Worm (Caenorhabditis elegans) whole organism, L3 larva: ENCODE results near the gene natb-1.

Source experiments
- R02D3.7 ChIP-seq: fragments of 150-350 bp; optimal IDR thresholded peaks from 2 replicates; lab custom pipeline; 2014; ENCODE audit warnings: missing biosample characterization, missing genetic modification characterization
- ZK546.5 ChIP-seq: sonication (generic microtip); optimal IDR thresholded peaks from 2 replicates; lab custom pipeline; 2017; ENCODE audit warnings: missing biosample characterization, missing genetic modification characterization
- aly-2 ChIP-seq: fragments of 150-350 bp; optimal IDR thresholded peaks from 2 replicates; lab custom pipeline; 2014; ENCODE audit warnings: missing biosample characterization, missing genetic modification characterization
- ama-1 ChIP-seq: fragments of 150-350 bp; optimal IDR thresholded peaks from 2 replicates; lab custom pipeline; 2018
- ceh-16 ChIP-seq: sonication (generic microtip); optimal IDR thresholded peaks from 2 replicates; lab custom pipeline; 2017; ENCODE audit warnings: missing biosample characterization, missing genetic modification characterization
- ceh-9 ChIP-seq: sonication (generic microtip); optimal IDR thresholded peaks from 2 replicates; lab custom pipeline; 2018; ENCODE audit warnings: missing biosample characterization, missing genetic modification characterization
- daf-12 ChIP-seq: fragments of 150-350 bp; optimal IDR thresholded peaks from 2 replicates; lab custom pipeline; 2014; ENCODE audit warnings: missing biosample characterization, missing genetic modification reagents, missing genetic modification characterization
- egl-27 ChIP-seq: sonication (generic microtip); optimal IDR thresholded peaks from 4 replicates; lab custom pipeline; 2017; ENCODE audit warnings: missing biosample characterization, missing genetic modification reagents, missing genetic modification characterization
- egl-5 ChIP-seq: fragments of 150-350 bp; optimal IDR thresholded peaks from 2 replicates; lab custom pipeline; 2017; ENCODE audit warnings: missing biosample characterization, missing genetic modification reagents, missing genetic modification characterization, inconsistent platforms
- elt-1 ChIP-seq: fragments of 150-350 bp; optimal IDR thresholded peaks from 2 replicates; lab custom pipeline; 2014; ENCODE audit warnings: missing biosample characterization, missing genetic modification characterization
- elt-2 ChIP-seq: sonication (generic microtip); optimal IDR thresholded peaks from 2 replicates; lab custom pipeline; 2016; ENCODE audit warnings: missing genetic modification reagents, mild to moderate bottlenecking, missing genetic modification characterization, missing compliant biosample characterization
- elt-3 ChIP-seq, 3 experiments: fragments of 150-350 bp in 1 of 3; sonication (generic microtip) in 2 of 3; optimal IDR thresholded peaks; 2 replicates in 2 of 3; 4 replicates in 1 of 3; lab custom pipeline; 2014 to 2017; ENCODE audit warnings: missing biosample characterization in 3 of 3, missing genetic modification characterization in 3 of 3
- fkh-2 ChIP-seq: fragments of 150-350 bp; optimal IDR thresholded peaks from 2 replicates; lab custom pipeline; 2014; ENCODE audit warnings: missing biosample characterization, missing genetic modification reagents, missing genetic modification characterization
- fos-1 ChIP-seq: fragments of 150-350 bp; optimal IDR thresholded peaks from 2 replicates; lab custom pipeline; 2014; ENCODE audit warnings: missing biosample characterization, missing genetic modification characterization
- hmg-11 ChIP-seq: sonication (generic microtip); optimal IDR thresholded peaks from 2 replicates; lab custom pipeline; 2016; ENCODE audit warnings: missing genetic modification characterization, missing compliant biosample characterization
- jun-1 ChIP-seq: fragments of 150-350 bp; optimal IDR thresholded peaks from 2 replicates; lab custom pipeline; 2014; ENCODE audit warnings: missing biosample characterization, missing genetic modification reagents, missing genetic modification characterization
- lin-15B ChIP-seq: fragments of 150-350 bp; optimal IDR thresholded peaks from 2 replicates; lab custom pipeline; 2014; ENCODE audit warnings: missing biosample characterization, missing genetic modification characterization
- lin-39 ChIP-seq: fragments of 150-350 bp; optimal IDR thresholded peaks from 2 replicates; lab custom pipeline; 2018; ENCODE audit warnings: missing biosample characterization, missing genetic modification reagents, missing genetic modification characterization
- lsy-12 ChIP-seq: sonication (generic microtip); optimal IDR thresholded peaks from 2 replicates; lab custom pipeline; 2016; ENCODE audit warnings: mild to moderate bottlenecking, missing genetic modification characterization, missing compliant biosample characterization
- mdl-1 ChIP-seq: fragments of 150-350 bp; optimal IDR thresholded peaks from 2 replicates; lab custom pipeline; 2014; ENCODE audit warnings: missing biosample characterization, missing genetic modification characterization
- nfya-1 ChIP-seq: sonication (generic microtip); optimal IDR thresholded peaks from 2 replicates; lab custom pipeline; 2017; ENCODE audit warnings: missing genetic modification characterization, mild to moderate bottlenecking, missing compliant biosample characterization, antibody characterized with exemption, moderate library complexity; ENCODE audit not compliant: insufficient read depth
- nhr-11 ChIP-seq: fragments of 150-350 bp; optimal IDR thresholded peaks from 2 replicates; lab custom pipeline; 2014; ENCODE audit warnings: missing biosample characterization, missing genetic modification characterization
- nhr-23 ChIP-seq: fragments of 150-350 bp; optimal IDR thresholded peaks from 2 replicates; lab custom pipeline; 2014; ENCODE audit warnings: missing biosample characterization, missing genetic modification reagents, missing genetic modification characterization
- nhr-237 ChIP-seq: fragments of 150-350 bp; optimal IDR thresholded peaks from 2 replicates; lab custom pipeline; 2014; ENCODE audit warnings: missing biosample characterization, missing genetic modification characterization
- nhr-28 ChIP-seq: fragments of 150-350 bp; optimal IDR thresholded peaks from 2 replicates; lab custom pipeline; 2014; ENCODE audit warnings: missing biosample characterization, missing genetic modification characterization
- nhr-43 ChIP-seq: sonication (generic microtip); optimal IDR thresholded peaks from 2 replicates; lab custom pipeline; 2016; ENCODE audit warnings: mild to moderate bottlenecking, missing genetic modification characterization, missing compliant biosample characterization; ENCODE audit not compliant: poor library complexity, severe bottlenecking
- nhr-67 ChIP-seq: fragments of 150-350 bp; optimal IDR thresholded peaks from 2 replicates; lab custom pipeline; 2014; ENCODE audit warnings: missing biosample characterization, missing genetic modification characterization
- nhr-76 ChIP-seq: fragments of 150-350 bp; sonication (generic microtip); optimal IDR thresholded peaks from 5 replicates; lab custom pipeline; 2014; ENCODE audit warnings: missing biosample characterization, missing genetic modification characterization
- nhr-77 ChIP-seq: fragments of 150-350 bp; optimal IDR thresholded peaks from 2 replicates; lab custom pipeline; 2014; ENCODE audit warnings: missing biosample characterization, missing genetic modification characterization
- pha-4 ChIP-seq: fragments of 150-350 bp; optimal IDR thresholded peaks from 2 replicates; lab custom pipeline; 2014; ENCODE audit warnings: missing biosample characterization, missing genetic modification reagents, missing genetic modification characterization
- sea-2 ChIP-seq: fragments of 150-350 bp; sonication (generic microtip); optimal IDR thresholded peaks from 4 replicates; lab custom pipeline; 2014; ENCODE audit warnings: missing biosample characterization, missing genetic modification reagents, missing genetic modification characterization
- skn-1 ChIP-seq: fragments of 150-350 bp; optimal IDR thresholded peaks from 2 replicates; lab custom pipeline; 2014; ENCODE audit warnings: missing biosample characterization, missing genetic modification characterization
- snpc-4 ChIP-seq: fragments of 150-350 bp; optimal IDR thresholded peaks from 2 replicates; lab custom pipeline; 2014; ENCODE audit warnings: missing biosample characterization, missing genetic modification characterization
- tbx-2 ChIP-seq: sonication (generic microtip); optimal IDR thresholded peaks from 2 replicates; lab custom pipeline; 2016; ENCODE audit warnings: mild to moderate bottlenecking, missing genetic modification characterization, missing compliant biosample characterization
- zag-1 ChIP-seq: fragments of 150-350 bp; optimal IDR thresholded peaks from 2 replicates; lab custom pipeline; 2014; ENCODE audit warnings: missing biosample characterization, missing genetic modification characterization
- ztf-11 ChIP-seq: fragments of 150-350 bp; optimal IDR thresholded peaks from 2 replicates; lab custom pipeline; 2014; ENCODE audit warnings: missing biosample characterization, missing genetic modification characterization

Gene natb-1

ce11 chrV:8000929-8001513, 17.8 kb upstream of the natb-1 start, which contains the start of gene Y97E10AR.1 (continued):
- peak; percentile 82 for TF ChIP-seq nfya-1
- TF ChIP-seq nhr-76 (tag; lab: Kevin White, UChicago), result no peak

- no peak for TF ChIP-seq ceh-16 (tag; lab: Kevin White, UChicago)
- TF ChIP-seq, all 47 proteins: peak for 0
Observed at ce11 chrV:7995878-7996277, 12.6 kb upstream of the natb-1 start, which contains the start of gene Y97E10AR.2. Gene Y97E10AR.2, plus strand, starts transcription at chrV:7996178.

- TF ChIP-seq nfya-1 (peak; percentile 62), egl-5 (tag; lab: Kevin White, UChicago) (no peak), nhr-67 (tag; lab: Kevin White, UChicago) (no peak)
Observed at ce11 chrV:7995165-7995564, 11.9 kb upstream of the natb-1 start.

ce11 chrV:7994570-7994969, 11.3 kb upstream of the natb-1 start, which contains the start of gene ceh-76:
Gene ceh-76, minus strand, starts transcription at chrV:7994670.
- TF ChIP-seq R02D3.7, result no peak
- TF ChIP-seq fkh-2 (tag; lab: Kevin White, UChicago), result no peak

ce11 chrV:7985860-7986259, 2.6 kb upstream of the natb-1 start, which contains the start of gene Y97E10AL.1:
Gene Y97E10AL.1, plus strand, starts transcription at chrV:7986160.
- TF ChIP-seq nhr-23 (tag; lab: Kevin White, UChicago) (no peak), elt-2 (tag; lab: Kevin White, UChicago) (no peak), ztf-11 (tag; lab: Kevin White, UChicago) (no peak), nhr-237 (tag; lab: Kevin White, UChicago) (no peak), fos-1 (tag; lab: Kevin White, UChicago) (no peak), lin-15B (tag; lab: Kevin White, UChicago) (no peak), fkh-2 (tag; lab: Kevin White, UChicago) (no peak), pha-4 (no peak), skn-1 (no peak), egl-5 (tag; lab: Kevin White, UChicago) (no peak), nhr-43 (no peak), daf-12 (tag; lab: Kevin White, UChicago) (no peak), nhr-11 (tag; lab: Kevin White, UChicago) (no peak), nhr-28 (no peak), ceh-16 (tag; lab: Kevin White, UChicago) (no peak), ZK546.5 (tag; lab: Kevin White, UChicago) (no peak), elt-3 (tag; optimal IDR thresholded peaks at IDR 0.05; lab: Kevin White, UChicago) (no peak), nhr-77 (tag; lab: Kevin White, UChicago) (no peak), zag-1 (tag; lab: Kevin White, UChicago) (no peak), snpc-4 (no peak)

ce11 chrV:7980993-7981595, 2.1 kb downstream of the natb-1 start, which contains the start of gene F26D11.1:
Gene F26D11.1, plus strand, starts transcription at chrV:7981545.
- TF ChIP-seq mdl-1 (no peak), tbx-2 (tag; lab: Kevin White, UChicago) (no peak), ceh-9 (tag; lab: Kevin White, UChicago) (no peak), nhr-76 (tag; lab: Kevin White, UChicago) (no peak), aly-2 (tag; lab: Kevin White, UChicago) (no peak), egl-5 (tag; lab: Kevin White, UChicago) (no peak), R02D3.7 (no peak), jun-1 (tag; lab: Kevin White, UChicago) (no peak), sea-2 (no peak), skn-1 (no peak), nhr-237 (tag; lab: Kevin White, UChicago) (no peak), egl-27 (tag; lab: Kevin White, UChicago) (no peak), ama-1 (lab: Kevin White, UChicago) (no peak), elt-2 (tag; lab: Kevin White, UChicago) (no peak), hmg-11 (no peak), lin-39 (tag; lab: Kevin White, UChicago) (no peak), elt-1 (tag; lab: Kevin White, UChicago) (no peak), nhr-23 (tag; lab: Kevin White, UChicago) (no peak), lsy-12 (tag; lab: Kevin White, UChicago) (no peak), nfya-1 (no peak)
